Worm (Caenorhabditis elegans) whole organism, mixed stage, embryonic: Measurements from ENCODE around the gene F38B6.6.

ENCODE experiments used
- bed-3 ChIP-seq: fragments of 200-800 bp; sonication (Bioruptor generic); optimal IDR thresholded peaks from 3 replicates; lab custom pipeline; 2018; ENCODE audit warnings: mild to moderate bottlenecking, missing genetic modification characterization, moderate library complexity, missing compliant biosample characterization
- nhr-28 ChIP-seq: fragments of 150-350 bp; optimal IDR thresholded peaks from 2 replicates; lab custom pipeline; 2014; ENCODE audit warnings: missing biosample characterization, missing genetic modification characterization
- pha-4 ChIP-seq: fragments of 150-350 bp; optimal IDR thresholded peaks from 2 replicates; lab custom pipeline; 2018; ENCODE audit warnings: missing biosample characterization, missing genetic modification reagents, missing genetic modification characterization
- snpc-4 ChIP-seq: fragments of 150-350 bp; optimal IDR thresholded peaks from 2 replicates; lab custom pipeline; 2014; ENCODE audit warnings: missing biosample characterization, missing genetic modification characterization
- unc-62 ChIP-seq: fragments of 150-350 bp; optimal IDR thresholded peaks from 2 replicates; lab custom pipeline; 2014; ENCODE audit warnings: missing biosample characterization, missing genetic modification reagents, missing genetic modification characterization

ce11 chrX:6693331-6693730, 3.4 kb upstream of the F38B6.6 start, which contains the start of gene F38B6.3:
- TF ChIP-seq pha-4 (tag; lab: Kevin White, UChicago): no peak
- TF ChIP-seq nhr-28 (tag; lab: Kevin White, UChicago): no peak
- TF ChIP-seq snpc-4: no peak
- no peak for TF ChIP-seq bed-3 (GFP tag; lab: Kevin White, UChicago)
- no peak for TF ChIP-seq unc-62
